Worm (Caenorhabditis elegans): ENCODE data around the gene F47B8.1.

Gene F47B8.1

DNA sequence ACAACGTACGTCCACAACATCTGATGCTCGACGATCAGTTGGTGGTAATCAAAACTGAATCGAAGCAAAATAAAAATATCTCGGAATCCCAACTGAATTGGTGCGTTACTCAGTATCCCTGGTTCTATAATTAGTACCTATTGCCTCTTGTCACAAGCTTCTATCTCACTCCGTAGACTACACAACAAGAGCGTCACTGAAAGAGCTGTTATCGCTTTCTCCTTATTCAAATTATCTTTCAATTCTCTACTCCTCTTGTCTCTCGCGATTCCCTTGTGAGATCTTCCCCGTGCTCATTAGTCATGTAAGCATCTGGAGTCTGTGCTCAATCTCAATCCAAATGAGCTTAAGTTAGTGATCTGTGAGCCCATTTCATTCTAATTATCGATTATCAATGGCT is 22.5 kb upstream of the F47B8.1 start, which contains the start of gene srm-6:
TSS of gene srm-6 (plus strand) at position 301 of the 400 bp plus-strand sequence.
- TF ChIP-seq ceh-8 (GFP tag; optimal IDR thresholded peaks at IDR 0.05) (peak; percentile 69), hpl-2 (GFP tag; optimal IDR thresholded peaks at IDR 0.05) (no peak), fos-1 (tag; optimal IDR thresholded peaks at IDR 0.05) (no peak), nhr-20 (tag; optimal IDR thresholded peaks at IDR 0.05) (no peak), nhr-71 (tag; optimal IDR thresholded peaks at IDR 0.05) (peak; percentile 15), Y116A8C.19 (tag; optimal IDR thresholded peaks at IDR 0.05; ENCODE audit: borderline replicate concordance) (no peak), fkh-8 (tag; optimal IDR thresholded peaks at IDR 0.05) (peak; percentile 40), nhr-47 (tag; optimal IDR thresholded peaks at IDR 0.05) (peak; percentile 3), F16B12.6 (tag; optimal IDR thresholded peaks at IDR 0.05) (no peak), egl-27 (tag; optimal IDR thresholded peaks at IDR 0.05) (no peak), sptf-1 (tag; optimal IDR thresholded peaks at IDR 0.05) (no peak), ztf-4 (tag; optimal IDR thresholded peaks at IDR 0.05) (no peak), snu-23 (GFP tag; optimal IDR thresholded peaks at IDR 0.05) (no peak), lin-35 (GFP tag; optimal IDR thresholded peaks at IDR 0.05) (no peak), skn-1 (tag; optimal IDR thresholded peaks at IDR 0.05) (no peak), efl-1 (optimal IDR thresholded peaks at IDR 0.05) (no peak), efl-1 (GFP tag; optimal IDR thresholded peaks at IDR 0.05 in 1 of 2) (peak in 1 of 2 experiments; percentile 20), nhr-84 (tag; optimal IDR thresholded peaks at IDR 0.05) (no peak), sup-37 (GFP tag; optimal IDR thresholded peaks at IDR 0.05) (no peak), vab-15 (tag; optimal IDR thresholded peaks at IDR 0.05) (no peak), pax-3 (tag; optimal IDR thresholded peaks at IDR 0.05) (peak; percentile 15), grh-1 (GFP tag; IDR thresholded peaks at IDR 0.05) (no peak), mdl-1 (tag; optimal IDR thresholded peaks at IDR 0.05) (no peak), jun-1 (tag; optimal IDR thresholded peaks at IDR 0.05) (no peak), ztf-11 (tag; optimal IDR thresholded peaks at IDR 0.05) (no peak), dsc-1 (tag; optimal IDR thresholded peaks at IDR 0.05) (no peak)

DNA sequence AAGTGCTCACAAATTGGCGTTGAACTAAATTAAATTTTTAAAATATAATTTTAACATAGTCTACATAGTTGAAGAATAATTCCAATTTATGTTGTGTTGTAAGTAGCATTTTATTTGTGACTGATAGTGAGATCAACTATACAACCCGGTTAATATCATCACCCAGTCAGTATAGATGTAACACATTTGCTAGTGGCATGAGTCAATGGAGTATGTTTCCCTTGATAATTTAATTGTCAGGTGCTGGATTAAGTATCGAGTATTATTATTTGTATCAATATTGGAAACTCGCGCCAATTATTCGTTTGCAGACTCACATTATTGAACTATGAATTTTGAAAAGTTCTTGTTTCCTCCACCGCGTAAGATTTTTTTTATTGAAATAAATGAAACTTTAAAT is 20.8 kb upstream of the F47B8.1 start, which contains the start of gene srm-5:
TSS of gene srm-5 (plus strand) at position 301 of the 400 bp plus-strand sequence.
- TF ChIP-seq ces-1 (GFP tag; optimal IDR thresholded peaks at IDR 0.05) = no peak
- no peak for TF ChIP-seq lsy-2 (tag; optimal IDR thresholded peaks at IDR 0.05)
- peak; percentile 28 for TF ChIP-seq fkh-8 (tag; optimal IDR thresholded peaks at IDR 0.05)
- no peak for TF ChIP-seq unc-30 (tag; optimal IDR thresholded peaks at IDR 0.05)
- TF ChIP-seq zip-4 (GFP tag; optimal IDR thresholded peaks at IDR 0.05) = no peak
- TF ChIP-seq ets-5 (GFP tag; IDR thresholded peaks at IDR 0.05) = no peak
- no peak for TF ChIP-seq ztf-4 (tag; optimal IDR thresholded peaks at IDR 0.05)
- no peak for TF ChIP-seq egl-27 (tag; optimal IDR thresholded peaks at IDR 0.05)
- TF ChIP-seq lin-14 (GFP tag; optimal IDR thresholded peaks at IDR 0.05) = no peak
- TF ChIP-seq nhr-71 (tag; optimal IDR thresholded peaks at IDR 0.05) = peak; percentile 7
- no peak for TF ChIP-seq aly-2 (tag; optimal IDR thresholded peaks at IDR 0.05)
- no peak for TF ChIP-seq C04F5.9 (tag; optimal IDR thresholded peaks at IDR 0.05)

DNA sequence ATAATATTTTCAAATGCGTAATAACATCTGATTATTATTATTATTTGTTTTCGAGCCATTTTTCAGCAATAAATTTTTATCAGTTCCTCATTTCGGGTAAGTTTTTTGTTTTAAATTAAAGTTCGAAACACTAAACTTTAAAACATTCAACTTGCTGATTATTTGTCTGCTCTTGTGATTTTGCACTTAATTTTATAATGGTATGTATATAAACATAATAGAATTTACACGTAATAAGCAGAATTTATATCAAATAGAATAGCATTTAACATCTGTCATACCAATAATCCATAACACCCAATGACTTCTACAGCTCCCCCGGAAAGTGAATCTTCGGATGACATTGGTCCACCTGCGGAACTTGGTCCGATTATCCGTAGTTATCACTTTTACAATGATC is 19.0 kb upstream of the F47B8.1 start, which contains the start of gene srm-4:
TSS of gene srm-4 (plus strand) at position 301 of the 400 bp plus-strand sequence.
- no peak for TF ChIP-seq tlp-1 (tag; optimal IDR thresholded peaks at IDR 0.05)
- TF ChIP-seq sup-37 (GFP tag; optimal IDR thresholded peaks at IDR 0.05) = no peak
- no peak for TF ChIP-seq mep-1 (tag; optimal IDR thresholded peaks at IDR 0.05)
- no peak for TF ChIP-seq nhr-71 (tag; optimal IDR thresholded peaks at IDR 0.05)
- TF ChIP-seq vab-15 (tag; optimal IDR thresholded peaks at IDR 0.05) = no peak
- no peak for TF ChIP-seq efl-1 (optimal IDR thresholded peaks at IDR 0.05)
- TF ChIP-seq efl-1 (GFP tag; optimal IDR thresholded peaks at IDR 0.05 in 1 of 2) = no peak
- no peak for TF ChIP-seq blmp-1 (tag; optimal IDR thresholded peaks at IDR 0.05)
- TF ChIP-seq ceh-63 (GFP tag; optimal IDR thresholded peaks at IDR 0.05) = no peak
- no peak for TF ChIP-seq fkh-8 (tag; optimal IDR thresholded peaks at IDR 0.05)
- TF ChIP-seq snu-23 (GFP tag; optimal IDR thresholded peaks at IDR 0.05) = no peak
- no peak for TF ChIP-seq unc-30 (tag; optimal IDR thresholded peaks at IDR 0.05)
- no peak for TF ChIP-seq zip-4 (GFP tag; optimal IDR thresholded peaks at IDR 0.05)
- TF ChIP-seq hlh-17 (GFP tag; optimal IDR thresholded peaks at IDR 0.05; ENCODE audit: borderline replicate concordance) = no peak
- TF ChIP-seq C16A3.4 (tag; optimal IDR thresholded peaks at IDR 0.05) = no peak
- TF ChIP-seq jun-1 (tag; optimal IDR thresholded peaks at IDR 0.05) = no peak
